Fruit fly (Drosophila melanogaster) whole organism, pupa: ENCODE data around the gene CG2493.
"Not testable (repeated sequence)": the region's sequence is repeated elsewhere in the genome, so short reads cannot be mapped to it uniquely, and the experiment has no call there.

Experiments used
- CG10348 ChIP-seq: fragments of 200-800 bp; sonication (Bioruptor generic); IDR thresholded peaks from 2 replicates; pipeline ENCODE4 v1.3.6; 2022; ENCODE audit warnings: missing biosample characterization, missing genetic modification characterization
- CG12605 ChIP-seq: fragments of 200-800 bp; sonication (Bioruptor generic); IDR thresholded peaks from 2 replicates; pipeline ENCODE4 v1.3.6; 2022; ENCODE audit warnings: missing biosample characterization, missing genetic modification characterization
- CG13204 ChIP-seq: fragments of 200-800 bp; sonication (Bioruptor generic); optimal IDR thresholded peaks from 2 replicates; lab custom pipeline; 2018; ENCODE audit warnings: missing biosample characterization, mild to moderate bottlenecking, missing genetic modification characterization, moderate library complexity
- CG14655 ChIP-seq: fragments of 200-800 bp; sonication (Bioruptor generic); optimal IDR thresholded peaks from 3 replicates; lab custom pipeline; 2017; ENCODE audit warnings: mild to moderate bottlenecking, missing biosample characterization, missing genetic modification reagents, missing genetic modification characterization
- CG15710 ChIP-seq: fragments of 200-800 bp; sonication (Bioruptor generic); optimal IDR thresholded peaks from 2 replicates; lab custom pipeline; 2018; ENCODE audit warnings: missing biosample characterization, mild to moderate bottlenecking, missing genetic modification characterization, moderate library complexity
- CG17806 ChIP-seq: fragments of 200-800 bp; sonication (Bioruptor generic); optimal IDR thresholded peaks from 2 replicates; lab custom pipeline; 2018; ENCODE audit warnings: missing biosample characterization, mild to moderate bottlenecking, missing genetic modification characterization, moderate library complexity
- CG32121 ChIP-seq: fragments of 200-800 bp; sonication (Bioruptor generic); IDR thresholded peaks from 2 replicates; pipeline ENCODE4 v1.3.6; 2022; ENCODE audit warnings: missing biosample characterization, missing genetic modification characterization
- CG34367 ChIP-seq: fragments of 200-800 bp; sonication (Bioruptor generic); optimal IDR thresholded peaks from 2 replicates; lab custom pipeline; 2018; ENCODE audit warnings: missing biosample characterization, mild to moderate bottlenecking, missing genetic modification characterization
- CG4496 ChIP-seq: fragments of 200-800 bp; sonication (Bioruptor generic); IDR thresholded peaks from 3 replicates; pipeline ENCODE4 v1.3.6; 2022; ENCODE audit warnings: missing biosample characterization, missing genetic modification characterization
- CG8159 ChIP-seq: fragments of 200-800 bp; sonication (Bioruptor generic); optimal IDR thresholded peaks from 3 replicates; lab custom pipeline; 2018; ENCODE audit warnings: missing biosample characterization, mild to moderate bottlenecking, missing genetic modification characterization, moderate library complexity
- CG9948 ChIP-seq: fragments of 200-800 bp; sonication (Bioruptor generic); optimal IDR thresholded peaks from 2 replicates; lab custom pipeline; 2018; ENCODE audit warnings: missing biosample characterization, mild to moderate bottlenecking, missing genetic modification characterization, moderate library complexity
- D1 ChIP-seq: fragments of 200-800 bp; sonication (Bioruptor generic); optimal IDR thresholded peaks from 2 replicates; lab custom pipeline; 2018; ENCODE audit warnings: missing biosample characterization, mild to moderate bottlenecking, missing genetic modification characterization, moderate library complexity
- EcR ChIP-seq: fragments of 200-800 bp; sonication (Bioruptor generic); optimal IDR thresholded peaks from 3 replicates; lab custom pipeline; 2019; ENCODE audit warnings: missing biosample characterization, missing genetic modification characterization, mild to moderate bottlenecking, moderate library complexity, missing genetic modification reagents
- Ets98B ChIP-seq: fragments of 200-800 bp; sonication (Bioruptor generic); IDR thresholded peaks from 2 replicates; pipeline ENCODE4 v1.3.6; 2022; ENCODE audit warnings: missing biosample characterization, missing genetic modification characterization
- Pif1A ChIP-seq: fragments of 200-800 bp; sonication (Bioruptor generic); optimal IDR thresholded peaks from 3 replicates; lab custom pipeline; 2016; ENCODE audit warnings: missing biosample characterization, missing genetic modification characterization
- Pif1B ChIP-seq: fragments of 200-800 bp; sonication (Bioruptor generic); optimal IDR thresholded peaks from 3 replicates; lab custom pipeline; 2016; ENCODE audit warnings: missing biosample characterization, missing genetic modification characterization
- Snoo ChIP-seq: fragments of 200-800 bp; sonication (Bioruptor generic); optimal IDR thresholded peaks from 3 replicates; lab custom pipeline; 2017; ENCODE audit warnings: missing biosample characterization, mild to moderate bottlenecking, missing genetic modification characterization, inconsistent platforms
- fd96Ca ChIP-seq: fragments of 200-800 bp; sonication (Bioruptor generic); IDR thresholded peaks from 3 replicates; pipeline ENCODE4 v1.3.6; 2022; ENCODE audit warnings: missing biosample characterization, missing genetic modification characterization
- gl ChIP-seq: fragments of 200-800 bp; sonication (Bioruptor generic); optimal IDR thresholded peaks from 2 replicates; lab custom pipeline; 2018; ENCODE audit warnings: missing biosample characterization, mild to moderate bottlenecking, missing genetic modification characterization

The CG2493 gene

DNA sequence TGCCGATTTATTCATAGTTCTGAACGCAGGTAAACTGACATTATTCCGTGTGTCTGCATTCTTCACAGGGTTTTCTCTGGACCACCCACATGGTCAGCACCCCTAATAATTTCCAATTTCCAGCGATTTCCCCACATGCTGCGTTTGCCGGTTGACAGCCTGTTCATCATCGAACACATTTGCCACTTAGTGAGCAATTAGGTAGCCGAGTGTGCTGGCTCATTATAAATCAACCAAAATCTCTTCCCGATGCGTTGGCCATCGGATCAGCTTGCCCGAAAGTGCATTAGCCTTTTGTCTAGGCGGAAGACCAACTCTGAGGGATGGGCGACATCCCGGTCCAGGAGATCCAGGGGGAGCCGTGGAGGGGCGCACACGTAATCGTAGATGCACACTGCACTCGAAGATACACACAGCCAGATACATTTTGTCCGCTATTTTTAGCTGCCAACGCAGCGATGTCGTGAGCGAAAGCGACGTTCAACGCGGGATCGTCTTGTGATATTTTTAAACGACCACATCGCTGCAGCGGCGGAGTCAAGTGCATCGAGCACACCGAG, 13.6 kb upstream of the CG2493 start:
- TF ChIP-seq D1 (no peak), CG32121 (peak; percentile 42; the same call in 1 of the 2 replicates)

DNA sequence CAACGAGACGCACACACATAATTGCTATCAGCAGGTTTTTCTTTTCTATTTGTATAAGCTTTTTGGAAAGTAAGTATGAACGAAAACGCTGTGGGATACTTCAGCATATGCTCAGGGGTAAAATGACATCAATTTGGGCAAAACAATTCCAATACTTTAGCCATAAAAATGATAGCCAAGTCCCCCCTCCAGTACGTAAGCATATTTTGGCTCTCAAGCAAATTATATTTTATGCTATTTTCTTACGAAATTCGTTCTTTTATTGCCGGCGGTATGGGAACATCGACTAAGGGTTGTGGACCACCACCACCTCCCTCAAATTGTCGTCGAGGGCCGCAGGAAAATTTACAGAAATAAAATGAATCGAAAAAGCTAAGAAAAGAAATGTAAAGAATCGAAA, 10.0 kb upstream of the CG2493 start, which contains the start of gene CG43233:
Gene CG43233, minus strand, starts transcription at position 101 of the 400 bp plus-strand sequence.
- TF ChIP-seq CG15710 (no peak), CG17806 (no peak), CG9948 (tag; lab: Kevin White, UChicago) (no peak), CG32121 (no peak), CG14655 (GFP tag; lab: Kevin White, UChicago) (no peak), CG8159 (tag; lab: Kevin White, UChicago) (no peak), fd96Ca (no peak), EcR (no peak)

DNA sequence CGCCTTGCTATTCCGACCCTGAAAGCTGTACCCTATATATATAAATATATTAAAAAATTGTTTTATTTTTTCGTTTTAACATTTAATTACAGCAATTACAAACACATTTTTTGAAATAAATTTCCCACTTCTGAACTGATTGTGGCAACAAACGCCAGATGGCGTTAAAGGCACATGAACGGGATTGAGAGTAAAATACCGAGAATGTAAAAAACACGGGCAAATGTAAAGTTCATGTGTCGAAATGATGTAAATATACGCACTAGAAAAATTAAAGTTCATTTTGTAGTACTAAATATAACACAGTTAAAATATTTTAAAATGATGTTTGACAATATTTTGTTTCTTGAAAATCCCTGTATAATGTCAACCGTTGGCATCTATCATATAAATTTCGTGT, 1.1 kb upstream of the CG2493 start:
- peak; percentile 14 for TF ChIP-seq CG8159 (tag; lab: Kevin White, UChicago)
- no peak for TF ChIP-seq CG4496
- peak; percentile 56 for TF ChIP-seq D1
- TF ChIP-seq CG14655 (GFP tag; lab: Kevin White, UChicago), result peak; percentile 14

DNA sequence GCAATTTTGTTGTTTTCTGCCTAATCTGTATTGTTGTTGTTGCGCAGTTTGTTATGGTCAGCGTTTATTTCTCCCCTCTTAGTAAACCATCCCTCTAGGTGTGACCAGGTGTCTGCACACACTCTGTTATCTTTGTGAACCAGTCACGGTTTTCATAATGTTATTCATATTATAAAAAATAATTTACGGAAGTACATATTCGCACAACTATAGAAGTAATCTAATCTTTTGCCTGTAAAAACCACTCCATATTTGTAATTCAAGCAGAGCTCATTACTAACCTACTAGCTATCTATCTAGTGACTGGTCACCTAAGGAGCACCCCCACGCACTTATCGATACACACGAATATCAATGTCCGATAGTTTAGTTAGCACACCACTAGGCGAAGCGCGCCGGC, 4.3 kb downstream of the CG2493 start, which contains the start of the genes CG18858 and Cdc23:
Gene CG18858, minus strand, starts transcription at position 101 of the 400 bp plus-strand sequence.
Gene Cdc23, plus strand, starts transcription at position 368 of the 400 bp plus-strand sequence.
- not testable (repeated sequence) for TF ChIP-seq fd96Ca; CG8159 (tag; lab: Kevin White, UChicago); CG14655 (GFP tag; lab: Kevin White, UChicago)

dm6 chr2L:20449864-20450263, 13.4 kb downstream of the CG2493 start, which contains the start of the genes CG31683 and CG31687:
TSS of gene CG31683 (minus strand) at chr2L:20449964.
TSS of gene CG31687 (plus strand) at chr2L:20450225.
- TF ChIP-seq gl (tag; lab: Kevin White, UChicago); Snoo (tag; lab: Kevin White, UChicago); D1: not testable (repeated sequence)

DNA sequence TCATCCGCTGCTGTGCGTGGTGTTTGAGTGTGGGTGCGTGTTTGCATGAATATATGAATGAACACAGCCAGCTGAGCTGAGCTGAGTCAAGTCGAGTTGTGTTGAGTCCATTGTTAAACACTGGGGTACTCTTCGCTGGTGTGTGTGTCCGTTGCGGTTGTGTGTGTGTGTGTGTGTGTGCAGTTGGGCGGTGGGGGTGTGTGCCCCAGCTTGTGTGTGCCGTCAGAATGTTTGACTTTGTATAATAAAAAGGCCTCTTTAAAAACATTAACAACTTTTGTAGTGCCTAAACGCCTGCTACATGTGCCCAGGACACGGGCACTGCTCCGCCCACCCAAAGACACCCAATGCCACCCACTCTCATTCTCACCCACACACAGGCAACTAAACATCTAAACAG, 24.8 kb downstream of the CG2493 start:
- no peak for TF ChIP-seq CG17806

DNA sequence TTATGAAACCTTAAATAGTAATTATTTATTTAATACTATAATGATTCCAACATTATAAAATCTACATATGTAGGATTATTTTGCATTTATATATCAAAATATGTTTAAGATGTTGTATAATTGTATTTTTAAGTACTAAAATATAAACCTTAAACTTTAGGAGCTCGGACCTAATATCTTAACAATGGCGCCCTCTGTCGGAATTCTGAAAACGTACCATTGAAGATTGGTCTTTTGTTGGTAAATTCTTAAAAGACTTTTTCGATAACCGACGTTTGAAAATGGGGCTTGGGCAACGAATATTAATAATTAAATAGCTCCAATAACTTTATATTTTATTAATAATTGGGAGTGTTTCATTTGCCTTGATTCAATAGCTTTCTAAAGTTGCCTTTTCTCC, 25.4 kb downstream of the CG2493 start:
- TF ChIP-seq CG13204 (GFP tag; lab: Kevin White, UChicago) (no peak), CG9948 (tag; lab: Kevin White, UChicago) (no peak), CG12605 (no peak), Pif1A (no peak), D1 (no peak), CG34367 (tag; lab: Kevin White, UChicago) (no peak), Ets98B (GFP tag; lab: Robert Waterston, UW) (no peak), EcR (no peak), Pif1B (no peak), CG15710 (no peak)
- TF ChIP-seq, all 21 proteins: peak for 0

- peak; percentile 36 for TF ChIP-seq CG14655 (GFP tag; lab: Kevin White, UChicago)
- TF ChIP-seq D1, result no peak
Measured at dm6 chr2L:20435199-20435598, 28.0 kb downstream of the CG2493 start.

DNA sequence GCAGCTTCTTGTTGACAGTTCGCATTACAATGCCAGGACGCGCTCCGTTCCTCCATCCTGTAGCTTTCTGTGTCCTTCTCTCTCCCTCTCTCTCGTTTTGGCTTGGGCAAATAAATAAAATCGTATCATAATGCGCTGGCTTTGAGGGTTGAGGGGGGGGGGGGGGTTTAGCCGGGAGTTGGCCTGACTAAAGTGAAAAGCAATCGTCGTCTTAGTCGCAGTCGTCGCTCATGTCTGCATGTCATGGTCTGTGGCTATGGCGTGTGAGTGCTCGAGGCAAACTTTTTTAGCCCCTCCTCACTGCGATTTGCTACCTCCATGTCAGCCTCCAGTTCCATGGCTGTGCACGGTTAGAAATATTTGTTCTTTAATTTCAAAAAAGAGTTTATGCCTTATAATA, 28.5 kb downstream of the CG2493 start:
- TF ChIP-seq CG13204 (GFP tag; lab: Kevin White, UChicago), result peak; percentile 30
- TF ChIP-seq CG8159 (tag; lab: Kevin White, UChicago), result no peak

DNA sequence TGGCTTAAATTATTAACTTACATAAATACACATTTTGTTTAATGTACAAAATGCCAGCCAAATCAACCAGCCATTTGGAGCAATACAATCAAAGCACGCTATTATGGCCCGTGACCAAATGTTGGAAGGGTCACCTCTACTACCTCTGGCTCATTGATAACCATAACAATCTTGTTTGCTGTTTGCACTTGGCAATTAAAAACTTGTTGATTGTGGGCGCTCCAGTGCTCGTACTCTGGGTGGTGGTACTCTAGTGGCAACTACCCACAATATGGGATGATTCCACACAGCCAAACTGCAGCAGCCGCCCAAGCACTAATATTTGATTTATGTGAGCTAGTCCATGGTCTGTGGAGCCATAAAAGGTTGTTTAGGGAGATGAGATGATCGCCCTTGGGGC, 32.0 kb downstream of the CG2493 start:
- no peak for TF ChIP-seq CG13204 (GFP tag; lab: Kevin White, UChicago)
- TF ChIP-seq D1, result no peak
- TF ChIP-seq EcR, result no peak
- TF ChIP-seq Snoo (tag; lab: Kevin White, UChicago), result no peak
- TF ChIP-seq fd96Ca, result no peak
- TF ChIP-seq Pif1A, result no peak
- TF ChIP-seq CG14655 (GFP tag; lab: Kevin White, UChicago), result no peak
- TF ChIP-seq CG10348 (GFP tag; lab: Robert Waterston, UW), result no peak
- no peak for TF ChIP-seq Ets98B (GFP tag; lab: Robert Waterston, UW)
- TF ChIP-seq CG17806, result no peak
- no peak for TF ChIP-seq CG32121
